Fruit fly (Drosophila melanogaster): ENCODE data around the gene Stt3A.
A peak's percentile ranks its signal among the peaks of the same experiment; 100 is the strongest.

Gene Stt3A

DNA sequence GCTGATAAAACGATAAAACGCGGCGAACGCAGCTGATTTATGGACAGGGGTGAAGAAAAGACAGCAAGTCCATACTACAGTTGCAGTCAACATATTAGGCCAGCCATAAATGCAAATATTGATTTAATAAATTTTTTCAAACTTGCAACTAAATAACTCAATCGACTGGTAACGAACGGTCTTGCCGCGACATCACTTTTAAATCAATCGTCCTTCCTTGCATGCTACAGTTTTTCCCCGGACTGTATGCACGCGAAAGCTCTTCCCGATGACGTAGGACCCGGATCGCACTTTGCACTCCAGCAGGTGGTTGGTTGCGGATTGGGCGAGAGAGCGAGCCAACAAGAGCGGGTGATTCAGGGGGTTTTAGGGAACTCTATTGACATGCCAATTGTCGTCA is 11.2 kb upstream of the Stt3A start:
- TF ChIP-seq psq (optimal IDR thresholded peaks at IDR 0.05) (no peak), Sin3A (optimal IDR thresholded peaks at IDR 0.05) (no peak), insv (optimal IDR thresholded peaks at IDR 0.05) (no peak), ttk (optimal IDR thresholded peaks at IDR 0.05) (no peak)

DNA sequence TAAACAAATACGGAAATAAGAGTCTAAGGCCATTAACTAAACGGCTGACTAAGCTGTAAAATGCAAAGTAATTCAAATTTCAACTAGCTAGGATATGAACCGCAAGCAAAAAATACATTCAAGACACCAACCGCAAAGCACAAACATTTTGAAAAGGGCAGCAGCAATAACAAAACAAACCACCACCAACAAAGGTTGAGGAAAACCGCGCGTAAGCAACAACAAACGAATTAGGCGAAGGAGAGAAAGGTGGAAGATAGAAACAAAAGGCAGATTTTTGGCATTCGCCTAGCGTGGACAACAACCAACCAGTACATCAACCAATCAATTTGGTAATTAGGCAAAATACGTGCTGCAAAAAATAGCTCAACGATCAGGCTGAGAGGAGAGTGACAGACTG is 6.8 kb upstream of the Stt3A start:
- TF ChIP-seq Sin3A (optimal IDR thresholded peaks at IDR 0.05) (no peak), ttk (optimal IDR thresholded peaks at IDR 0.05) (no peak), h (optimal IDR thresholded peaks at IDR 0.05) (no peak), insv (optimal IDR thresholded peaks at IDR 0.05) (no peak), Myc (optimal IDR thresholded peaks at IDR 0.05) (no peak), psq (optimal IDR thresholded peaks at IDR 0.05) (no peak)

DNA sequence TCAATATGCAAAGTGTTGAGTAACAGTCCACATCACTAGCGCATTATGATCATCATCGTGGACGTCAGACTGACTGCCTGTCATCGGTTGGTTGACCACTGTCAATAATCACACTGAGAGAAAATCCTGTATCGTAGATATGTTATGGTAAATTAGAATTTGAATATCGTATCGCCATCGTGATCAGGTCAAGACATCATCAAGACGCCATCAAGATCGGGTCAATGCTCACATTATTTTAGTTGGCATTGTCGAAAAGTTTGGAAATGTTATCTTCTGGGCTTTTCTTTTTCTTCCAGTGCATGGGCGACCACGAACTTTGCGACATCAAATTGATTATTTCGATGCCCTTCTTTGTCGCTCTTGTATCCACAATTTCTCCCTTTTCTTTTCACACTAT is 5.3 kb upstream of the Stt3A start:
- TF ChIP-seq insv (optimal IDR thresholded peaks at IDR 0.05) (no peak), Sin3A (optimal IDR thresholded peaks at IDR 0.05) (no peak), ttk (optimal IDR thresholded peaks at IDR 0.05) (no peak), psq (optimal IDR thresholded peaks at IDR 0.05) (no peak), Myc (optimal IDR thresholded peaks at IDR 0.05) (no peak)

DNA sequence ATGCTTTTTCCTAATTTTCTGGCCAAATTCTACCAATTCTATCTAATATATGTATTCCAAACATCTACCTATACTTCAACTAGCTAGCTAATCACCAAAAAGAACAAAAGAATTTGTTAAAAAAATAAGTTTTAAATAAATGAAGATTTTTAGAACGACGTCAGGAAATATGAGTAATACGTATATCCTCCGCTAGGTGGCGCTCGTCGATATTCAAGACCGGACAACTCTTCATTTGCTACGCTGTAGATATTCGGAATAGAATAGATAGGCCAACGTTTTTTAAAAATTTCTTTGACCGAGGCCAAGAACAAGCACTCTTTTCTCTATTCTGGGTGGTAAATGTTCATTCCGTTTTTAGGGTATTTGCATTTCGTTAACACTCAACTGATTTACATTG is 4.7 kb upstream of the Stt3A start:
- no peak for TF ChIP-seq psq (optimal IDR thresholded peaks at IDR 0.05)
- TF ChIP-seq ttk (optimal IDR thresholded peaks at IDR 0.05), result no peak
- no peak for TF ChIP-seq insv (optimal IDR thresholded peaks at IDR 0.05)
- no peak for TF ChIP-seq Myc (optimal IDR thresholded peaks at IDR 0.05)
- no peak for TF ChIP-seq Sin3A (optimal IDR thresholded peaks at IDR 0.05)
- no peak for TF ChIP-seq h (optimal IDR thresholded peaks at IDR 0.05)

DNA sequence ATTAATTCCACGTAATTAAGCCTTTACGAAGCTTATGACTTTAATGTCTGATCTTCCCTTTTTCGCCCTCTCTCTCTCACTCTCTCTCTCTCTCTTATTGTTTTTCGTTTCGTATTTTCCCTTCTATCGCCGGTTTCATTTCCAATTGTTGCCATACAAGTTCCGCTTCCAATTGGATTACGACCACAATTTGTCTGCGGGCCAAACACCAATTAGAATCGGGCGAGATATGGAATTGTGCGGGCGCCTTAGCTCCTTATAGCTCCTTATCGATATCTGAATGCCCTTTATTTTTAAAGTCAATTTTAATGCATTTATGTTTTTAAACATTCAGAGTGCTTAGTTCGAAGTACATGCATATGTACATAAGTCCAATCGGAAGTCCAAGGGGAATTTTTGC is 3.0 kb upstream of the Stt3A start:
- TF ChIP-seq Myc (optimal IDR thresholded peaks at IDR 0.05) (no peak), psq (optimal IDR thresholded peaks at IDR 0.05) (no peak), insv (optimal IDR thresholded peaks at IDR 0.05) (no peak)

DNA sequence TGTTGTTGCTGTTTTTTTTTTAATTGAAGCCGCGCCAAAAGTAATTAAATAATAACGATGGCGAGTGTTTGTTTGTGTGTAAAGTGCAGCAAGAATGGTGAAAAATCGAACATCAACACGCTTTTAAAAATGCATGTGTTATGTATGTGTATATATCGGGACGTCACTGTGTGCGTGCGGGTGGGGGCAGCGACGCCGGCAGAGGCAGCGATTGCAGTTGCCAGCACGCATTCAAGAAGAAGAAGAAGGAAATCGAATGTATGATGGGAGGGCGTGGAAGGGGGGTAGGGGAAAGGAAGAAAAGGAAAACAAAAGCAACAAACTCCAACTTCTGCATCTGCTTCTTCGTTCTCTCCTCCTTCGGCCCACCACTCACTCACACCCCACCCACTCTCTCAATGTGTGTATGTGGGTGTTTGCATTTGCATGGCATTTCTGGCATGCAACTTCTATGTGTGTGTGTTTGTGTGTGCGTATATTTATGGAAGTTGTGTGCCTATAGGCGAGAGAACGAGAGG is 1.3 kb upstream of the Stt3A start:
- no peak for TF ChIP-seq Myc (optimal IDR thresholded peaks at IDR 0.05)
- no peak for TF ChIP-seq Sin3A (optimal IDR thresholded peaks at IDR 0.05)
- no peak for TF ChIP-seq insv (optimal IDR thresholded peaks at IDR 0.05)
- no peak for TF ChIP-seq h (optimal IDR thresholded peaks at IDR 0.05)
- no peak for TF ChIP-seq ttk (optimal IDR thresholded peaks at IDR 0.05)

DNA sequence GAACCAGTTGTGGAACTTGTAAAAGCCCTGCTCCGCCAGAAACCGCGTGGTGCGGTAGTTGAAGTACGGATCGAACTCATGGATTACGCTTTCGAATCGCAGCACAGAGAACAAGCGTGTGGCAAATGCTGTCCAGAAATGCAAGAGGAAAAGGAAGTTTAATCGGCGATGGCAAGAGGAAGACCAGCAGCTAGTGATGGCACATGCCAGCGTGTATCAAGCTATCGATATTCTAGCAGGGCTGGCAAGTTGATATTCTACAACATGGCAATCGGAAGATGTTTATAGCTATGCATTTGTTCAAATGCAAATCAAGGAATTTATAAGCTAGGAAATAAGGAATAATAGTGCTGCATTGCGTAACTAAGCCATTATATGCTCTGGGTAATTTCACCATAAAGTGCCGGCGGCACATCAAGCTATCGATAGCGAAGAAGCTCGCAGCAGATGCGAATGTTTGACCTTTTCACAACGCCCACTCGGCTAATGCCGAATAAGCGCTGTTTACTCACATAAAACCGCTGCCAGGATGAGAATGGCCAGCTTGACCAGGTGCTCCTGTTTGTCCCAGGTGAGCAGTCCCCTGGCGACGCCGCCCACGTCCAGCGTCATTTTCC is 530 bp downstream of the Stt3A start:
- TF ChIP-seq h (optimal IDR thresholded peaks at IDR 0.05), result no peak
- TF ChIP-seq Myc (optimal IDR thresholded peaks at IDR 0.05), result no peak
- no peak for TF ChIP-seq psq (optimal IDR thresholded peaks at IDR 0.05)
- TF ChIP-seq insv (optimal IDR thresholded peaks at IDR 0.05), result no peak
- no peak for TF ChIP-seq Sin3A (optimal IDR thresholded peaks at IDR 0.05)
- TF ChIP-seq ttk (optimal IDR thresholded peaks at IDR 0.05), result no peak

DNA sequence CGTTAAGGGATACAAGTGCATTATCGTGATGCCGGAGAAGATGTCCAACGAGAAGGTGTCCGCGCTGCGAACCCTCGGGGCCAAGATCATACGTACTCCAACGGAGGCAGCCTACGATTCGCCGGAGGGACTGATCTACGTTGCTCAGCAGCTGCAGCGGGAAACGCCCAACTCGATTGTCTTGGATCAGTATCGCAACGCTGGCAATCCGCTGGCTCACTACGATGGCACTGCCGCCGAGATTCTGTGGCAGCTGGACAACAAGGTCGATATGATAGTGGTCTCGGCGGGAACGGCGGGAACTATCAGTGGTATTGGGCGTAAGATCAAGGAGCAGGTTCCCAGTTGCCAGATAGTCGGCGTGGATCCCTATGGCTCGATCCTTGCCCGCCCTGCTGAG is 6.0 kb downstream of the Stt3A start:
- peak; percentile 100 for TF ChIP-seq ttk (optimal IDR thresholded peaks at IDR 0.05)
- TF ChIP-seq h (optimal IDR thresholded peaks at IDR 0.05), result no peak

DNA sequence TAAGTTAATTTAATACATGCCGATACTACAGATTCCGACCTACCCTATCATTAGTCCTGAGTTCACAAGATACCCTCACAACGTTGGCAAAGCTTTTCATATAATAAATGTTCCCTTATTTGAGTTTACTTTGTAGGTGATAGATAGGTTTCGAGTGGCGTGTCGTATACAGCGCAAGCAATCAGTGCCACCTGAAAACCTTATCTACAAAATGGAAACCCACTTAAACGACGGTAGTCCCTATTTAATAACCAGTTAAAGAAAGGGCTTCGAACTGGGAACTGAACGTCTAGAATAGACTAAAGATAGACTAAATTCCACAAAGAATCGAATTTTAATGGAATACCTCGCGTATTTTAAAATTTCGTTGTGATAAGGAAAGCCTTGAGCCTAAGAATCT is 7.6 kb downstream of the Stt3A start:
- TF ChIP-seq psq (optimal IDR thresholded peaks at IDR 0.05) (no peak), ttk (optimal IDR thresholded peaks at IDR 0.05) (no peak), Sin3A (optimal IDR thresholded peaks at IDR 0.05) (no peak), h (optimal IDR thresholded peaks at IDR 0.05) (no peak)

DNA sequence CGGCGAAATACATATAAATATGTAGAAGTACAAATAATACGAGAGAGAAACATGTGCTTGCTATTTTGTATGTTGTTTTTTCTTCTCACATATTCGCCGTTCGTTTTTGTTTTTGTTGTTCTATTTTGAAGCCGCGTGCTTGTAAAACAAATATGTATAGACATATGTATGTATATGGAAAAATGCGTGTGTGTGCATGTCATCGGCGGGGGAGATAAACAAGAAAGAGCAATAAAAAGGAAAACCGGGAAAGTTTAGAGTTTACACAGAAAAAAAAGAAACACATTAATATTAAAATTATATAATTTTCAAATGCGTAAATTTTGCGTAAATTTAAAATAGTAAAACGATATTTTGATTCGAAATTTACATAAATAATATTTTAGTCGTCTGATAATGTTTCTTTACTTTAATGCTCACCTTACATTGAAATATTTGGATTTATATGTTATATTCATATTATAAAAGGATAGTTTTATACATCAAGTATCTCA is 8.2 kb downstream of the Stt3A start:
- TF ChIP-seq psq (optimal IDR thresholded peaks at IDR 0.05), result no peak
- TF ChIP-seq Sin3A (optimal IDR thresholded peaks at IDR 0.05), result no peak
- no peak for TF ChIP-seq h (optimal IDR thresholded peaks at IDR 0.05)
- no peak for TF ChIP-seq ttk (optimal IDR thresholded peaks at IDR 0.05)
- no peak for TF ChIP-seq insv (optimal IDR thresholded peaks at IDR 0.05)
- TF ChIP-seq Myc (optimal IDR thresholded peaks at IDR 0.05), result no peak

DNA sequence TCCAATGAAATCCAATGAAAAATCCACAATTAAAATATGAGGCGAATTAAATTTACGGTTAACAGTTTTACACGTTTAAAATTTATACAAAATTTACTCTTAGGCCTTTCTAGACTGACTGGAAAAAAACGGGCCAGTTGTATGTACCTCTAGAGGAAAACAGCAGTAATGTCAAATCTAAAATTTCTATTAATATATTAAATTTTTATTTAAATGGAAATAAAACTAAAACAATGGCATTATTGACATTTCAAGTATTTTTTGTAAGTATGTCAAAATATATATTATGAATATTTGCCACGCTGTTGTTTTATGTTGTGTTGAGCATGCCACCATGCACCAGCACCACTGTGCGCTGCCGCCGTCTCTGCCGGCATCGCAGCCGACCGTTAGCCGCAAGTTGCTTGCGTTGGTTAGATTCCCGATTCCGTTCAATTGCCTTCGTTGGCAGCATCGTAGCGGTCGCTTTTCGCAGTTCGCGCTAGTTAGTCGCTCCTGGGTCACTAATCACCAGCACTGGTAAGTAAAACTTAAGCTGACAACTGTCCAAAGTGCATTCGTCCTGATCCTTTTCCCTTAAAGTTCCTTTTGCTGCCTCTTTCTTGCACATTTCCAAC is 8.8 kb downstream of the Stt3A start, which contains the start of gene Cbs:
Cbs (plus strand) TSS at position 308 of the 617 bp plus-strand sequence.
- TF ChIP-seq h (optimal IDR thresholded peaks at IDR 0.05), result no peak
- no peak for TF ChIP-seq Sin3A (optimal IDR thresholded peaks at IDR 0.05)
- TF ChIP-seq psq (optimal IDR thresholded peaks at IDR 0.05), result no peak
- TF ChIP-seq ttk (optimal IDR thresholded peaks at IDR 0.05), result no peak
- TF ChIP-seq Myc (optimal IDR thresholded peaks at IDR 0.05), result no peak
- no peak for TF ChIP-seq insv (optimal IDR thresholded peaks at IDR 0.05)

DNA sequence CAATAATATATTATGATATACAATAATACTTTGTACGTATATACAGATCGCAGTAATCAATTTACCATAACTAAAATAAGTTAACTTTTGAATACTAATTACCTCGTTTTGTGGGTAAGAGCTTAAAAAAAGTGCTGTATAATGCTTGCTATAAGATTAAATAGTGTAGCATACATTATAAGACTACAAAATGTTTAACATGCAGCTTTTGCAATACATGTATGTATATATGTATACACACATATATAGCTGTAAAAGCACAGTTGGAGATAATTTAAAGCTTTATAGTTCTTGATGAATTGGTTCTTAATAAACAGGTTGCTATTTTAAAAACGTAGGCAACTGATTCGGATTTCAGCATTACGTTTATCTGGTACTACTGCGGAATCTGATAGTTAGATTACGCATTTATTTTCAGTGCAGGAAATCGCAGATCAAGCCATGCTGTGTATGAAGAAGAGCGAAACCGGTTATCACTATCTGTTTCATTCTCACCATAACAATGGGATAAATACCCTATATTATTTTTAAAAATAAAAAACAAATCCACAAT is 9.4 kb downstream of the Stt3A start:
- TF ChIP-seq Myc (optimal IDR thresholded peaks at IDR 0.05), result no peak
- no peak for TF ChIP-seq Sin3A (optimal IDR thresholded peaks at IDR 0.05)
- no peak for TF ChIP-seq psq (optimal IDR thresholded peaks at IDR 0.05)
- TF ChIP-seq insv (optimal IDR thresholded peaks at IDR 0.05), result no peak
- TF ChIP-seq ttk (optimal IDR thresholded peaks at IDR 0.05), result no peak
- TF ChIP-seq h (optimal IDR thresholded peaks at IDR 0.05), result no peak

Measured in Kc167 (cell line).